Worm (Caenorhabditis elegans) whole organism, late embryonic: ENCODE measurements around the gene sdz-6.

Experiments
- K02D7.2 ChIP-seq: sonication (generic microtip); optimal IDR thresholded peaks from 2 replicates; lab custom pipeline; 2017; ENCODE audit warnings: mild to moderate bottlenecking, missing genetic modification characterization, missing compliant biosample characterization
- ceh-14 ChIP-seq: sonication (generic microtip); optimal IDR thresholded peaks from 2 replicates; lab custom pipeline; 2016; ENCODE audit warnings: missing genotype, missing genetic modification characterization, missing compliant biosample characterization
- ceh-18 ChIP-seq: sonication (generic microtip); optimal IDR thresholded peaks from 2 replicates; lab custom pipeline; 2016; ENCODE audit warnings: missing genetic modification characterization, missing compliant biosample characterization
- ceh-19 ChIP-seq: fragments of 200-800 bp; sonication (Bioruptor generic); optimal IDR thresholded peaks from 2 replicates; lab custom pipeline; 2018; ENCODE audit warnings: mild to moderate bottlenecking, missing genetic modification characterization, missing compliant biosample characterization
- ceh-22 ChIP-seq: sonication (generic microtip); optimal IDR thresholded peaks from 2 replicates; lab custom pipeline; 2017; ENCODE audit warnings: missing biosample characterization, missing genetic modification characterization
- ceh-31 ChIP-seq: sonication (generic microtip); optimal IDR thresholded peaks from 2 replicates; lab custom pipeline; 2016; ENCODE audit warnings: missing genetic modification characterization, missing compliant biosample characterization
- ceh-34 ChIP-seq: sonication (generic microtip); optimal IDR thresholded peaks from 2 replicates; lab custom pipeline; 2016; ENCODE audit warnings: mild to moderate bottlenecking, missing genetic modification characterization, missing compliant biosample characterization
- ceh-45 ChIP-seq: fragments of 200-800 bp; sonication (Bioruptor generic); IDR thresholded peaks from 2 replicates; pipeline ENCODE4 v1.3.6; 2022; ENCODE audit warnings: missing genetic modification reagents, missing genetic modification characterization, missing compliant biosample characterization
- ceh-48 ChIP-seq: sonication (generic microtip); optimal IDR thresholded peaks from 2 replicates; lab custom pipeline; 2016; ENCODE audit warnings: missing genetic modification characterization, inconsistent platforms, missing compliant biosample characterization
- dve-1 ChIP-seq: sonication (generic microtip); optimal IDR thresholded peaks from 2 replicates; lab custom pipeline; 2017; ENCODE audit warnings: antibody characterized with exemption, mild to moderate bottlenecking, missing genetic modification characterization, missing compliant biosample characterization
- elt-2 ChIP-seq: sonication (generic microtip); optimal IDR thresholded peaks from 2 replicates; lab custom pipeline; 2016; ENCODE audit warnings: missing genetic modification reagents, missing genetic modification characterization, missing compliant biosample characterization
- elt-4 ChIP-seq: sonication (generic microtip); optimal IDR thresholded peaks from 2 replicates; lab custom pipeline; 2016; ENCODE audit warnings: missing genetic modification characterization, missing compliant biosample characterization
- eyg-1 ChIP-seq: sonication (generic microtip); optimal IDR thresholded peaks from 2 replicates; lab custom pipeline; 2016; ENCODE audit warnings: missing genotype, missing genetic modification characterization, missing compliant biosample characterization
- fax-1 ChIP-seq: sonication (generic microtip); optimal IDR thresholded peaks from 2 replicates; lab custom pipeline; 2016; ENCODE audit warnings: missing genotype, missing genetic modification characterization, missing compliant biosample characterization
- fkh-10 ChIP-seq: fragments of 150-350 bp; optimal IDR thresholded peaks from 2 replicates; lab custom pipeline; 2014; ENCODE audit warnings: missing biosample characterization, missing genetic modification reagents, missing genetic modification characterization
- fkh-6 ChIP-seq: sonication (generic microtip); optimal IDR thresholded peaks from 2 replicates; lab custom pipeline; 2016; ENCODE audit warnings: missing genetic modification characterization, missing compliant biosample characterization
- hlh-6 ChIP-seq: sonication (generic microtip); optimal IDR thresholded peaks from 2 replicates; lab custom pipeline; 2016; ENCODE audit warnings: missing genotype, missing genetic modification characterization, missing compliant biosample characterization
- madf-2 ChIP-seq: sonication (generic microtip); optimal IDR thresholded peaks from 2 replicates; lab custom pipeline; 2017; ENCODE audit warnings: missing genetic modification characterization, missing compliant biosample characterization
- mec-3 ChIP-seq: sonication (generic microtip); optimal IDR thresholded peaks from 2 replicates; lab custom pipeline; 2016; ENCODE audit warnings: borderline replicate concordance, missing genetic modification characterization, missing compliant biosample characterization
- nfya-1 ChIP-seq: sonication (generic microtip); optimal IDR thresholded peaks from 2 replicates; lab custom pipeline; 2017; ENCODE audit warnings: missing genetic modification characterization, mild to moderate bottlenecking, missing compliant biosample characterization, antibody characterized with exemption, moderate library complexity
- nhr-11 ChIP-seq: fragments of 150-350 bp; optimal IDR thresholded peaks from 2 replicates; lab custom pipeline; 2014; ENCODE audit warnings: missing biosample characterization, missing genetic modification characterization
- odd-2 ChIP-seq: sonication (generic microtip); optimal IDR thresholded peaks from 2 replicates; lab custom pipeline; 2017; ENCODE audit warnings: antibody characterized with exemption, mild to moderate bottlenecking, missing genetic modification characterization, missing compliant biosample characterization
- pag-3 ChIP-seq: sonication (generic microtip); optimal IDR thresholded peaks from 2 replicates; lab custom pipeline; 2016; ENCODE audit warnings: missing compliant biosample characterization, missing genetic modification characterization, borderline replicate concordance
- pat-9 ChIP-seq: fragments of 200-800 bp; sonication (Bioruptor generic); optimal IDR thresholded peaks from 2 replicates; lab custom pipeline; 2018; ENCODE audit warnings: mild to moderate bottlenecking, missing genetic modification characterization, moderate library complexity, missing compliant biosample characterization
- pha-4 ChIP-seq: fragments of 150-350 bp; optimal IDR thresholded peaks from 2 replicates; lab custom pipeline; 2018; ENCODE audit warnings: missing biosample characterization, missing genetic modification reagents, missing genetic modification characterization
- pros-1 ChIP-seq: fragments of 150-350 bp; optimal IDR thresholded peaks from 2 replicates; lab custom pipeline; 2014; ENCODE audit warnings: missing biosample characterization, missing genetic modification reagents, missing genetic modification characterization
- ref-2 ChIP-seq: sonication (generic microtip); optimal IDR thresholded peaks from 2 replicates; lab custom pipeline; 2016; ENCODE audit warnings: missing genetic modification characterization, missing compliant biosample characterization
- rnt-1 ChIP-seq: sonication (generic microtip); optimal IDR thresholded peaks from 2 replicates; lab custom pipeline; 2016; ENCODE audit warnings: missing genetic modification characterization, missing compliant biosample characterization
- sox-2 ChIP-seq: fragments of 200-800 bp; sonication (Bioruptor generic); IDR thresholded peaks from 2 replicates; pipeline ENCODE4 v1.3.6; 2022; ENCODE audit warnings: missing genetic modification reagents, missing genetic modification characterization, missing compliant biosample characterization
- syd-9 ChIP-seq: sonication (generic microtip); optimal IDR thresholded peaks from 2 replicates; lab custom pipeline; 2016; ENCODE audit warnings: mild to moderate bottlenecking, missing genetic modification characterization, moderate library complexity, missing compliant biosample characterization
- tbx-2 ChIP-seq: sonication (generic microtip); optimal IDR thresholded peaks from 2 replicates; lab custom pipeline; 2016; ENCODE audit warnings: missing genetic modification characterization, missing compliant biosample characterization
- tbx-7 ChIP-seq: sonication (generic microtip); optimal IDR thresholded peaks from 2 replicates; lab custom pipeline; 2016; ENCODE audit warnings: missing genotype, missing genetic modification characterization, missing compliant biosample characterization
- ttx-3 ChIP-seq: sonication (generic microtip); optimal IDR thresholded peaks from 2 replicates; lab custom pipeline; 2016; ENCODE audit warnings: missing genetic modification reagents, missing genetic modification characterization, missing compliant biosample characterization
- unc-42 ChIP-seq: sonication (generic microtip); optimal IDR thresholded peaks from 2 replicates; lab custom pipeline; 2016; ENCODE audit warnings: missing genotype, missing genetic modification characterization, missing compliant biosample characterization
- unc-55 ChIP-seq: sonication (generic microtip); optimal IDR thresholded peaks from 2 replicates; lab custom pipeline; 2017; ENCODE audit warnings: missing biosample characterization, missing genetic modification reagents, missing genetic modification characterization
- ztf-16 ChIP-seq: sonication (generic microtip); optimal IDR thresholded peaks from 2 replicates; lab custom pipeline; 2017; ENCODE audit warnings: missing genetic modification characterization, missing compliant biosample characterization

Gene sdz-6

DNA sequence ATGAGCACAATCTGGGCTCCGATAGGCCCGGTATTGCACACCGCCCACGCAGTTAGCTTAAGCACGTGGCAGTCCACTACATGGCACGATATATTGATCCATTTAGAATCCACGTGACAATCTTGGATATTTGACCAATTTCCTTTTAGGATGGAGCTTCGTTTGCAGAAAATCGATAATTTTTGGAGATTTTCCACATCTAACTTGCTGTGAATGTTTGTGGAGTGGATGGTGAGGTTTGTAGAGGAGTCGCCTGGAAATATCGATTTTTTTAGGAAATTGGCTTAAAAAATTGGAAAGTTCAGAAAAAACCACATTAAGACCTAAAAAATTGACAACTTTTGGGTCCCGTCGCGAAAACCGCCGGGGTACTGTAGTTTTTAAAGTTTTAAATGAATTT is 16.9 kb downstream of the sdz-6 start:
- TF ChIP-seq pag-3 (tag; lab: Kevin White, UChicago): no peak
- peak; percentile 11 for TF ChIP-seq ceh-48 (tag; lab: Kevin White, UChicago)

- TF ChIP-seq tbx-2: no peak
- no peak for TF ChIP-seq ceh-19 (GFP tag; lab: Kevin White, UChicago)
- no peak for TF ChIP-seq mec-3 (tag; lab: Kevin White, UChicago)
- TF ChIP-seq pat-9 (tag; lab: Kevin White, UChicago): no peak
- no peak for TF ChIP-seq ceh-34
- no peak for TF ChIP-seq ref-2 (tag; lab: Kevin White, UChicago)
- no peak for TF ChIP-seq syd-9 (tag; lab: Kevin White, UChicago)
- no peak for TF ChIP-seq nhr-11
- TF ChIP-seq madf-2 (tag; lab: Kevin White, UChicago): no peak
Measured at ce11 chrV:19351944-19352343, 31.5 kb downstream of the sdz-6 start.

DNA sequence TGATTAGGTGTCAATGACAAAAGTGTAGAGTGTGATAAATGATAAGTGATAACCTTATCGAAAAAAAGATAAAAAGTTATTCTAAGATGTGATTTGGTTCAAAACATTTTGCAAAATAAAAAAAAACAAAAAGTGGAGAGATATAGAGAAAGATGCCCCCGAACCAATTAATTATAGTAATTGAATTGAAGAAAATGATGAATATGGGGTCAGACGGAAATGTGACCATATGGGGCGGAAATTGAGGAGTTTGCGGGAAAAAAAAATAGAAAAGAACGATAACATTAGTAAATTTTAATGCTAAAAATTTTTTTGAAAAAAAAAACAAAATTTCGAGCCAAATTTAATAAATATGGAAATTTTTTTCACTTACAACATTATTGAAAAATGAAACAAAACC is 34.1 kb downstream of the sdz-6 start:
- peak; percentile 56 for TF ChIP-seq elt-2 (tag; lab: Kevin White, UChicago)
- no peak for TF ChIP-seq K02D7.2 (tag; lab: Kevin White, UChicago)
- TF ChIP-seq unc-42 (tag; lab: Kevin White, UChicago): peak; percentile 54
- no peak for TF ChIP-seq tbx-7 (tag; lab: Kevin White, UChicago)
- no peak for TF ChIP-seq ceh-45 (GFP tag; lab: Robert Waterston, UW)

DNA sequence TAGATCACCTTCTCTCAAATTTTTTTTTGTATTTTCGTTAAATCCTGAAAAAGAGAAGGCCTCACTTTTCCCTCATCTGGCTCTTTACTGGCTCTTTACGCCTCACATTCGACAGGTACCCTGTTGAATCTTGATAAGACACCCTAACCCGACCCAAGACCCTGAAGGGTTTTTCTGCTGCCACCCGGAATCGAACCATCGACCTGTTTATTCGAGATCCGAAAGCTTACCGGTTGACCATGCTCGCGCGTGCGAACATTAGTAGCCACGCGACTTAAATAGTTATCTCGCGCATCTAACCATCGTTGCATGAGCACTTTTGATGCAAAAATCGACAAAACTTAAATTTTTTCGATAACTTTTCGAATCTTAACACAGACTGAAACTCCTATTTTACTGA is 34.8 kb downstream of the sdz-6 start:
- TF ChIP-seq ceh-18 (tag; lab: Kevin White, UChicago) (no peak), odd-2 (tag; lab: Kevin White, UChicago) (no peak), fkh-10 (no peak), nfya-1 (tag; lab: Kevin White, UChicago) (no peak), pros-1 (tag; lab: Kevin White, UChicago) (no peak), fkh-6 (tag; lab: Kevin White, UChicago) (no peak), elt-4 (tag; lab: Kevin White, UChicago) (no peak), ceh-22 (tag; lab: Kevin White, UChicago) (no peak), ztf-16 (tag; lab: Kevin White, UChicago) (no peak), fax-1 (tag; lab: Kevin White, UChicago) (no peak), pag-3 (tag; lab: Kevin White, UChicago) (no peak), mec-3 (tag; lab: Kevin White, UChicago) (no peak), dve-1 (tag; lab: Kevin White, UChicago) (no peak), sox-2 (no peak), pha-4 (no peak), tbx-2 (no peak), ttx-3 (no peak)

ce11 chrV:19356717-19357116 is 36.3 kb downstream of the sdz-6 start:
- TF ChIP-seq ztf-16 (tag; lab: Kevin White, UChicago) (no peak), rnt-1 (tag; lab: Kevin White, UChicago) (no peak), ceh-14 (tag; lab: Kevin White, UChicago) (peak; percentile 28), eyg-1 (no peak), unc-42 (tag; lab: Kevin White, UChicago) (peak; percentile 56)

ce11 chrV:19358039-19358438 is 37.6 kb downstream of the sdz-6 start:
- TF ChIP-seq ceh-31 (peak; percentile 16), ceh-34 (no peak), unc-42 (tag; lab: Kevin White, UChicago) (peak; percentile 87), hlh-6 (tag; lab: Kevin White, UChicago) (no peak), pag-3 (tag; lab: Kevin White, UChicago) (peak; percentile 44), unc-55 (GFP tag; lab: Kevin White, UChicago) (no peak), odd-2 (tag; lab: Kevin White, UChicago) (no peak), syd-9 (tag; lab: Kevin White, UChicago) (no peak)
